Fruit fly (Drosophila melanogaster): ENCODE measurements around the gene orb2.

Gene orb2

dm6 chr3L:8920710-8921109 is 33.6 kb downstream of the orb2 start (continued):
- TF ChIP-seq CG10366 (GFP tag; IDR thresholded peaks at IDR 0.05) (peak; percentile 70), CG10959 (GFP tag; IDR thresholded peaks at IDR 0.05) (no peak), crc (GFP tag; optimal IDR thresholded peaks at IDR 0.05) (peak; percentile 33), da (GFP tag; optimal IDR thresholded peaks at IDR 0.05) (no peak), amos (GFP tag; IDR thresholded peaks at IDR 0.05; ENCODE audit: partially characterized antibody) (no peak), grn (GFP tag; optimal IDR thresholded peaks at IDR 0.05) (no peak), CG17829 (tag; optimal IDR thresholded peaks at IDR 0.05) (peak; percentile 62), CG4360 (GFP tag; IDR thresholded peaks at IDR 0.05) (no peak; the same call in 1 of the 2 replicates), HmgD (GFP tag; optimal IDR thresholded peaks at IDR 0.05) (no peak), fd102C (GFP tag; optimal IDR thresholded peaks at IDR 0.05) (no peak), CG8388 (GFP tag; optimal IDR thresholded peaks at IDR 0.05) (peak; percentile 59), CrebB (tag; optimal IDR thresholded peaks at IDR 0.05) (peak; percentile 27), hb (GFP tag; IDR thresholded peaks at IDR 0.05; ENCODE audit: partially characterized antibody) (no peak), odd (GFP tag; optimal IDR thresholded peaks at IDR 0.05) (peak; percentile 46), CG4404 (GFP tag; IDR thresholded peaks at IDR 0.05) (peak; percentile 52), HmgZ (tag; optimal IDR thresholded peaks at IDR 0.05) (peak; percentile 2), CG1603 (tag; optimal IDR thresholded peaks at IDR 0.05) (peak; percentile 87), org-1 (GFP tag; optimal IDR thresholded peaks at IDR 0.05) (peak; percentile 54), CG7963 (GFP tag; IDR thresholded peaks at IDR 0.05; ENCODE audit: partially characterized antibody) (no peak), CG3065 (GFP tag; optimal IDR thresholded peaks at IDR 0.05) (peak; percentile 41), CG9609 (GFP tag; optimal IDR thresholded peaks at IDR 0.05) (peak; percentile 30), tx (GFP tag; optimal IDR thresholded peaks at IDR 0.05) (no peak), tin (GFP tag; optimal IDR thresholded peaks at IDR 0.05) (peak; percentile 69), GATAe (GFP tag; conservative IDR thresholded peaks at IDR 0.05) (no peak; the same call in 1 of the 2 replicates), CG4282 (GFP tag; optimal IDR thresholded peaks at IDR 0.05) (no peak), Hr78 (GFP tag; optimal IDR thresholded peaks at IDR 0.05) (peak in 1 of 2 experiments; percentile 18), Stat92E (GFP tag; optimal IDR thresholded peaks at IDR 0.05) (no peak), sim (GFP tag; IDR thresholded peaks at IDR 0.05) (no peak), bigmax (GFP tag; optimal IDR thresholded peaks at IDR 0.05) (no peak), Ada2b (GFP tag; IDR thresholded peaks at IDR 0.05) (peak; percentile 80), NfI (GFP tag; optimal IDR thresholded peaks at IDR 0.05) (peak; percentile 44), Med (GFP tag) (peak; percentile 95), CG11560 (tag; IDR thresholded peaks at IDR 0.05) (peak; percentile 51; the same call in 1 of the 3 replicates), CG10147 (GFP tag; optimal IDR thresholded peaks at IDR 0.05) (peak; percentile 74), toy (GFP tag; IDR thresholded peaks at IDR 0.05) (no peak; the same call in 1 of the 2 replicates), repo (GFP tag; optimal IDR thresholded peaks at IDR 0.05) (no peak), HHEX (GFP tag; optimal IDR thresholded peaks at IDR 0.05) (peak; percentile 71), Dip2 (GFP tag; IDR thresholded peaks at IDR 0.05) (no peak), Xbp1 (GFP tag; optimal IDR thresholded peaks at IDR 0.05) (peak; percentile 73), pho (GFP tag; optimal IDR thresholded peaks at IDR 0.05) (peak; percentile 31), CG32767 (GFP tag; IDR thresholded peaks at IDR 0.05) (no peak), cwo (GFP tag; optimal IDR thresholded peaks at IDR 0.05) (peak; percentile 63), CG7987 (GFP tag; optimal IDR thresholded peaks at IDR 0.05) (no peak), lbe (GFP tag; optimal IDR thresholded peaks at IDR 0.05) (no peak), CG12299 (tag; optimal IDR thresholded peaks at IDR 0.05) (no peak), CG31224 (GFP tag; IDR thresholded peaks at IDR 0.05) (0 out of 2 replicates have a peak, but pooled peaks have one; percentile 37), Fer3 (tag; optimal IDR thresholded peaks at IDR 0.05) (peak; percentile 64), CG18011 (GFP tag; optimal IDR thresholded peaks at IDR 0.05) (no peak), CG17612 (GFP tag; IDR thresholded peaks at IDR 0.05) (no peak), Ssrp (tag; optimal IDR thresholded peaks at IDR 0.05) (peak; percentile 54)

Data from whole organism, embryonic.